Fruit fly (Drosophila melanogaster): ENCODE data around the gene glec.

- TF ChIP-seq CTCF (optimal IDR thresholded peaks at IDR 0.05) (no peak), CG8478 (optimal IDR thresholded peaks at IDR 0.05) (no peak)
Measured at dm6 chr3R:21847438-21847837, 8.6 kb downstream of the glec start.
